Worm (Caenorhabditis elegans) whole organism, young adult: ENCODE measurements around the gene cyc-2.1.

ENCODE experiments used
- B0019.2 ChIP-seq: fragments of 200-800 bp; sonication (Bioruptor generic); conservative IDR thresholded peaks from 2 replicates; pipeline ENCODE4 v1.3.6; 2022; ENCODE audit warnings: missing genetic modification reagents, missing genetic modification characterization, missing compliant biosample characterization
- B0261.1 ChIP-seq: sonication (generic microtip); optimal IDR thresholded peaks from 2 replicates; lab custom pipeline; 2016; ENCODE audit warnings: mild to moderate bottlenecking, missing genetic modification characterization, moderate library complexity, missing compliant biosample characterization
- B0336.3 ChIP-seq: fragments of 200-800 bp; sonication (Bioruptor generic); IDR thresholded peaks from 2 replicates; pipeline ENCODE4 v1.3.6; 2022; ENCODE audit warnings: missing genetic modification characterization, missing compliant biosample characterization
- F49E8.2 ChIP-seq: sonication (generic microtip); optimal IDR thresholded peaks from 3 replicates; lab custom pipeline; 2017; ENCODE audit warnings: missing genetic modification characterization, mild to moderate bottlenecking, missing compliant biosample characterization, antibody characterized with exemption, moderate library complexity; ENCODE audit not compliant: insufficient read depth
- F55B11.4 ChIP-seq: sonication (generic microtip); optimal IDR thresholded peaks from 2 replicates; lab custom pipeline; 2016; ENCODE audit warnings: missing compliant biosample characterization, missing genetic modification characterization, borderline replicate concordance; ENCODE audit not compliant: insufficient read depth
- Y67H2A.10 ChIP-seq: fragments of 200-800 bp; sonication (Bioruptor generic); conservative IDR thresholded peaks from 2 replicates; pipeline ENCODE4 v1.3.6; 2022; ENCODE audit warnings: missing genetic modification reagents, missing genetic modification characterization, missing compliant biosample characterization
- ama-1 ChIP-seq, 3 experiments: fragments of 150-350 bp in 1 of 3; sonication (generic microtip) in 2 of 3; optimal IDR thresholded peaks; 2 replicates each; lab custom pipeline; 2014 to 2018; ENCODE audit warnings: missing biosample characterization in 2 of 3, missing genetic modification characterization in 2 of 3, missing genetic modification reagents in 2 of 3
- aptf-3 ChIP-seq: fragments of 200-800 bp; sonication (Bioruptor generic); IDR thresholded peaks from 2 replicates; pipeline ENCODE4 v1.3.6; 2022; ENCODE audit warnings: missing genetic modification characterization, missing compliant biosample characterization
- atf-7 ChIP-seq: sonication (generic microtip); optimal IDR thresholded peaks from 2 replicates; lab custom pipeline; 2017; ENCODE audit warnings: mild to moderate bottlenecking, missing genetic modification characterization, missing compliant biosample characterization
- athp-1 ChIP-seq: sonication (generic microtip); optimal IDR thresholded peaks from 2 replicates; lab custom pipeline; 2017; ENCODE audit warnings: mild to moderate bottlenecking, missing genetic modification characterization, missing compliant biosample characterization
- attf-5 ChIP-seq: fragments of 200-800 bp; sonication (Bioruptor generic); optimal IDR thresholded peaks from 2 replicates; lab custom pipeline; 2018; ENCODE audit warnings: mild to moderate bottlenecking, missing genetic modification characterization, missing compliant biosample characterization
- attf-6 ChIP-seq: fragments of 200-800 bp; sonication (Bioruptor generic); IDR thresholded peaks from 2 replicates; pipeline ENCODE4 v1.3.6; 2022; ENCODE audit warnings: missing genetic modification reagents, missing genetic modification characterization, missing compliant biosample characterization
- ccch-3 ChIP-seq: fragments of 200-800 bp; sonication (Bioruptor generic); optimal IDR thresholded peaks from 2 replicates; lab custom pipeline; 2018; ENCODE audit warnings: mild to moderate bottlenecking, missing genetic modification characterization, missing compliant biosample characterization
- cebp-1 ChIP-seq, 2 experiments: fragments of 200-800 bp in 1 of 2; sonication (Bioruptor generic) in 1 of 2; sonication (generic microtip) in 1 of 2; IDR thresholded peaks in 1 of 2; optimal IDR thresholded peaks in 1 of 2; 2 replicates each; pipeline versions ENCODE4 v1.3.6 to Lab custom; 2017 to 2022; ENCODE audit warnings: missing compliant biosample characterization in 2 of 2, missing genetic modification characterization in 2 of 2, mild to moderate bottlenecking in 1 of 2, missing genetic modification reagents in 1 of 2, moderate library complexity in 1 of 2
- cebp-2 ChIP-seq: fragments of 200-800 bp; sonication (Bioruptor generic); IDR thresholded peaks from 2 replicates; pipeline ENCODE4 v1.3.6; 2022; ENCODE audit warnings: missing genetic modification characterization, missing compliant biosample characterization
- ceh-27 ChIP-seq: fragments of 200-800 bp; sonication (Bioruptor generic); optimal IDR thresholded peaks from 2 replicates; lab custom pipeline; 2018; ENCODE audit warnings: mild to moderate bottlenecking, missing genetic modification characterization, moderate library complexity, missing compliant biosample characterization
- ceh-58 ChIP-seq: fragments of 200-800 bp; sonication (Bioruptor generic); IDR thresholded peaks from 2 replicates; pipeline ENCODE4 v1.3.6; 2022; ENCODE audit warnings: missing genetic modification characterization, missing compliant biosample characterization
- die-1 ChIP-seq: sonication (generic microtip); optimal IDR thresholded peaks from 2 replicates; lab custom pipeline; 2016; ENCODE audit warnings: missing genotype, mild to moderate bottlenecking, missing genetic modification characterization, missing compliant biosample characterization
- dpl-1 ChIP-seq: fragments of 150-350 bp; optimal IDR thresholded peaks from 2 replicates; lab custom pipeline; 2014; ENCODE audit warnings: missing biosample characterization, missing genetic modification reagents, missing genetic modification characterization
- gei-17 ChIP-seq: fragments of 200-800 bp; sonication (Bioruptor generic); optimal IDR thresholded peaks from 2 replicates; lab custom pipeline; 2018; ENCODE audit warnings: mild to moderate bottlenecking, missing genetic modification characterization, missing compliant biosample characterization
- hlh-26 ChIP-seq: fragments of 200-800 bp; sonication (Bioruptor generic); conservative IDR thresholded peaks from 2 replicates; pipeline ENCODE4 v1.3.6; 2022; ENCODE audit warnings: missing genetic modification reagents, missing genetic modification characterization, missing compliant biosample characterization
- hsf-1 ChIP-seq: fragments of 200-800 bp; sonication (Bioruptor generic); IDR thresholded peaks from 2 replicates; pipeline ENCODE4 v1.3.6; 2022; ENCODE audit warnings: missing genetic modification reagents, missing genetic modification characterization, missing compliant biosample characterization
- let-526 ChIP-seq: fragments of 200-800 bp; sonication (Bioruptor generic); IDR thresholded peaks from 2 replicates; pipeline ENCODE4 v1.3.6; 2022; ENCODE audit warnings: missing genetic modification reagents, missing genetic modification characterization, missing compliant biosample characterization
- let-607 ChIP-seq, 2 experiments: fragments of 200-800 bp in 1 of 2; sonication (Bioruptor generic) in 1 of 2; sonication (generic microtip) in 1 of 2; optimal IDR thresholded peaks; 2 replicates each; lab custom pipeline; 2016 to 2018; ENCODE audit warnings: mild to moderate bottlenecking in 2 of 2, missing compliant biosample characterization in 2 of 2, missing genetic modification characterization in 2 of 2, moderate library complexity in 2 of 2, missing genotype in 1 of 2
- lin-26 ChIP-seq: fragments of 200-800 bp; sonication (Bioruptor generic); IDR thresholded peaks from 2 replicates; pipeline ENCODE4 v1.3.6; 2022; ENCODE audit warnings: missing genetic modification reagents, missing genetic modification characterization, missing compliant biosample characterization
- lin-40 ChIP-seq: sonication (generic microtip); optimal IDR thresholded peaks from 2 replicates; lab custom pipeline; 2016; ENCODE audit warnings: missing genetic modification characterization, mild to moderate bottlenecking, missing compliant biosample characterization, missing genotype, missing genetic modification reagents
- lsy-27 ChIP-seq: sonication (generic microtip); optimal IDR thresholded peaks from 2 replicates; lab custom pipeline; 2017; ENCODE audit warnings: missing genetic modification characterization, mild to moderate bottlenecking, missing compliant biosample characterization, antibody characterized with exemption, missing genotype, borderline replicate concordance; ENCODE audit not compliant: insufficient read depth
- madf-10 ChIP-seq: sonication (generic microtip); optimal IDR thresholded peaks from 2 replicates; lab custom pipeline; 2016; ENCODE audit warnings: mild to moderate bottlenecking, missing genetic modification characterization, missing compliant biosample characterization
- madf-6 ChIP-seq: fragments of 200-800 bp; sonication (Bioruptor generic); IDR thresholded peaks from 2 replicates; pipeline ENCODE4 v1.3.6; 2022; ENCODE audit warnings: missing genetic modification reagents, missing genetic modification characterization, missing compliant biosample characterization
- madf-8 ChIP-seq: fragments of 200-800 bp; sonication (Bioruptor generic); conservative IDR thresholded peaks from 2 replicates; pipeline ENCODE4 v1.3.6; 2022; ENCODE audit warnings: missing genetic modification reagents, missing genetic modification characterization, missing compliant biosample characterization
- mcd-1 ChIP-seq: fragments of 200-800 bp; sonication (Bioruptor generic); IDR thresholded peaks from 2 replicates; pipeline ENCODE4 v1.3.6; 2022; ENCODE audit warnings: missing genetic modification reagents, missing genetic modification characterization, missing compliant biosample characterization
- mel-28 ChIP-seq: sonication (generic microtip); optimal IDR thresholded peaks from 2 replicates; lab custom pipeline; 2016; ENCODE audit warnings: borderline replicate concordance, mild to moderate bottlenecking, missing genetic modification characterization, missing compliant biosample characterization
- nfyb-1 ChIP-seq: fragments of 200-800 bp; sonication (Bioruptor generic); IDR thresholded peaks from 2 replicates; pipeline ENCODE4 v1.3.6; 2022; ENCODE audit warnings: missing genetic modification reagents, missing genetic modification characterization, missing compliant biosample characterization
- nhr-80 ChIP-seq: sonication (generic microtip); optimal IDR thresholded peaks from 2 replicates; lab custom pipeline; 2016; ENCODE audit warnings: missing genetic modification characterization, missing compliant biosample characterization
- pbrm-1 ChIP-seq: fragments of 200-800 bp; sonication (Bioruptor generic); IDR thresholded peaks from 2 replicates; pipeline ENCODE4 v1.3.6; 2022; ENCODE audit warnings: missing genetic modification reagents, missing genetic modification characterization, missing compliant biosample characterization
- pha-4 ChIP-seq: fragments of 150-350 bp; sonication (generic microtip); optimal IDR thresholded peaks from 2 replicates; lab custom pipeline; 2014; ENCODE audit warnings: missing biosample characterization, missing genetic modification reagents, missing genetic modification characterization
- rcor-1 ChIP-seq: fragments of 200-800 bp; sonication (Bioruptor generic); IDR thresholded peaks from 2 replicates; pipeline ENCODE4 v1.3.6; 2022; ENCODE audit warnings: missing genetic modification reagents, missing genetic modification characterization, missing compliant biosample characterization
- repo-1 ChIP-seq: sonication (generic microtip); optimal IDR thresholded peaks from 2 replicates; lab custom pipeline; 2017; ENCODE audit warnings: mild to moderate bottlenecking, missing genetic modification characterization, missing compliant biosample characterization
- sea-2 ChIP-seq: fragments of 200-800 bp; sonication (Bioruptor generic); IDR thresholded peaks from 2 replicates; pipeline ENCODE4 v1.3.6; 2022; ENCODE audit warnings: missing genetic modification characterization, missing compliant biosample characterization
- tbp1 ChIP-seq: fragments of 200-800 bp; sonication (Bioruptor generic); optimal IDR thresholded peaks from 2 replicates; lab custom pipeline; 2018; ENCODE audit warnings: mild to moderate bottlenecking, missing genetic modification characterization, missing compliant biosample characterization
- zfh-2 ChIP-seq: fragments of 200-800 bp; sonication (Bioruptor generic); conservative IDR thresholded peaks from 2 replicates; pipeline ENCODE4 v1.3.6; 2022; ENCODE audit warnings: missing genetic modification reagents, missing genetic modification characterization, missing compliant biosample characterization
- ztf-22 ChIP-seq: fragments of 200-800 bp; sonication (Bioruptor generic); optimal IDR thresholded peaks from 2 replicates; lab custom pipeline; 2018; ENCODE audit warnings: mild to moderate bottlenecking, missing genetic modification characterization, moderate library complexity, missing compliant biosample characterization
- ztf-26 ChIP-seq: sonication (generic microtip); optimal IDR thresholded peaks from 2 replicates; lab custom pipeline; 2017; ENCODE audit warnings: missing genetic modification characterization, missing compliant biosample characterization

Gene cyc-2.1

ce11 chrIV:4758659-4759058 lies 9.8 kb upstream of the cyc-2.1 start, which contains the start of gene Y17G9B.8 (continued):
- TF ChIP-seq Y67H2A.10 (GFP tag; lab: Robert Waterston, UW): no peak
- peak; percentile 45 for TF ChIP-seq F49E8.2 (tag; lab: Kevin White, UChicago)
- peak; percentile 75 for TF ChIP-seq B0336.3 (GFP tag; lab: Robert Waterston, UW)
- TF ChIP-seq hsf-1 (GFP tag; lab: Robert Waterston, UW): peak; percentile 83
- no peak for TF ChIP-seq attf-6 (GFP tag; lab: Robert Waterston, UW)
- TF ChIP-seq ztf-26 (tag; lab: Kevin White, UChicago): no peak
- no peak for TF ChIP-seq B0261.1
- no peak for TF ChIP-seq attf-5 (GFP tag; lab: Kevin White, UChicago)
- TF ChIP-seq cebp-2 (GFP tag; lab: Robert Waterston, UW): no peak
- no peak for TF ChIP-seq madf-10 (tag; lab: Kevin White, UChicago)
- no peak for TF ChIP-seq pha-4
- peak; percentile 40; the same call in 1 of the 2 replicates for TF ChIP-seq rcor-1 (GFP tag; lab: Robert Waterston, UW)
- TF ChIP-seq tbp1: peak; percentile 51
- no peak for TF ChIP-seq dpl-1 (GFP tag; lab: Kevin White, UChicago)
- no peak for TF ChIP-seq ceh-58 (GFP tag; lab: Robert Waterston, UW)
- TF ChIP-seq gei-17 (GFP tag; lab: Kevin White, UChicago): no peak
- peak; percentile 72 for TF ChIP-seq nfyb-1 (GFP tag; lab: Robert Waterston, UW)
- TF ChIP-seq athp-1 (tag; lab: Kevin White, UChicago): peak; percentile 10
- TF ChIP-seq ceh-27 (GFP tag; lab: Kevin White, UChicago): peak; percentile 2
- no peak for TF ChIP-seq cebp-1 (GFP tag; IDR thresholded peaks at IDR 0.05; lab: Robert Waterston, UW)
- peak; percentile 11 for TF ChIP-seq cebp-1 (tag; optimal IDR thresholded peaks at IDR 0.05; lab: Kevin White, UChicago)
- TF ChIP-seq mcd-1 (GFP tag; lab: Robert Waterston, UW): 0 out of 2 replicates have a peak, but pooled peaks have one; percentile 5
- TF ChIP-seq die-1 (tag; lab: Kevin White, UChicago): peak; percentile 25
- TF ChIP-seq madf-6 (GFP tag; lab: Robert Waterston, UW): peak; percentile 55; the same call in 1 of the 2 replicates
- no peak for TF ChIP-seq let-526 (GFP tag; lab: Robert Waterston, UW)
- TF ChIP-seq ccch-3: no peak
- peak; percentile 44; the same call in 1 of the 2 replicates for TF ChIP-seq lin-26 (GFP tag; lab: Robert Waterston, UW)
- TF ChIP-seq lsy-27 (tag; lab: Kevin White, UChicago): no peak
- no peak for TF ChIP-seq hlh-26
- peak; percentile 11 for TF ChIP-seq repo-1 (tag; lab: Kevin White, UChicago)

ce11 chrIV:4755929-4756655 lies 7.3 kb upstream of the cyc-2.1 start, which contains the start of the genes fbxb-77 and Y17G9B.11:
Gene fbxb-77 (minus strand): TSS chrIV:4756157.
Gene Y17G9B.11 (plus strand): TSS chrIV:4756605.
- TF ChIP-seq ama-1 (optimal IDR thresholded peaks at IDR 0.05; lab: Kevin White, UChicago) (no peak), ama-1 (GFP tag; optimal IDR thresholded peaks at IDR 0.05; lab: Kevin White, UChicago) (no peak), cebp-1 (GFP tag; IDR thresholded peaks at IDR 0.05; lab: Robert Waterston, UW) (no peak), cebp-1 (tag; optimal IDR thresholded peaks at IDR 0.05; lab: Kevin White, UChicago) (no peak), madf-8 (GFP tag; lab: Robert Waterston, UW) (no peak), zfh-2 (GFP tag; lab: Robert Waterston, UW) (no peak), mel-28 (tag; lab: Kevin White, UChicago) (no peak), F55B11.4 (no peak), sea-2 (GFP tag; lab: Robert Waterston, UW) (no peak), aptf-3 (no peak), atf-7 (tag; lab: Kevin White, UChicago) (no peak), pbrm-1 (GFP tag; lab: Robert Waterston, UW) (no peak), let-607 (tag; optimal IDR thresholded peaks at IDR 0.05; lab: Kevin White, UChicago) (no peak), B0019.2 (GFP tag; lab: Robert Waterston, UW) (no peak), ztf-22 (GFP tag; lab: Kevin White, UChicago) (no peak), lin-40 (tag; lab: Kevin White, UChicago) (no peak), nhr-80 (no peak)
